Worm (Caenorhabditis elegans) whole organism, L4/young adult: Measurements from ENCODE around the gene mlc-3.

ENCODE experiments used
- W03F9.2 ChIP-seq: fragments of 150-350 bp; optimal IDR thresholded peaks from 2 replicates; lab custom pipeline; 2014; ENCODE audit warnings: missing biosample characterization, missing genetic modification characterization
- dao-5 ChIP-seq: sonication (generic microtip); optimal IDR thresholded peaks from 2 replicates; lab custom pipeline; 2016; ENCODE audit warnings: missing genotype, missing genetic modification characterization, moderate library complexity, missing compliant biosample characterization
- him-1 ChIP-seq: sonication (generic microtip); optimal IDR thresholded peaks from 2 replicates; lab custom pipeline; 2016; ENCODE audit warnings: missing genotype, missing genetic modification reagents, missing genetic modification characterization, missing compliant biosample characterization

ce11 chrIII:5521930-5522329 lies 42.9 kb upstream of the mlc-3 start, which contains the start of gene D1044.4:
- no peak for TF ChIP-seq dao-5 (tag; lab: Kevin White, UChicago)
- no peak for TF ChIP-seq W03F9.2 (tag; lab: Kevin White, UChicago)
- no peak for TF ChIP-seq him-1 (tag; lab: Kevin White, UChicago)
